Worm (Caenorhabditis elegans): ENCODE results near the gene gars-1.
"Not testable (repeated sequence)": the region's sequence is repeated elsewhere in the genome, so short reads cannot be mapped to it uniquely, and the experiment has no call there.

gars-1 gene

ce11 chrIII:5162820-5163631, at the start of gene gars-1:
Gene gars-1 (minus strand): TSS chrIII:5163627.
- no peak for TF ChIP-seq snpc-4 (tag; optimal IDR thresholded peaks at IDR 0.05)
- peak; percentile 11 to 23 for TF ChIP-seq lsy-2 (tag; optimal IDR thresholded peaks at IDR 0.05)
- no peak for TF ChIP-seq elt-3 (tag; optimal IDR thresholded peaks at IDR 0.05)
- peak; percentile 74 for TF ChIP-seq unc-55 (GFP tag; optimal IDR thresholded peaks at IDR 0.05)
- no peak for TF ChIP-seq crh-2 (tag; optimal IDR thresholded peaks at IDR 0.05)
- peak; percentile 57 for TF ChIP-seq ama-1 (optimal IDR thresholded peaks at IDR 0.05)
- TF ChIP-seq C34F6.9 (tag; optimal IDR thresholded peaks at IDR 0.05) = peak; percentile 59
- no peak for TF ChIP-seq nhr-237 (tag; optimal IDR thresholded peaks at IDR 0.05)
- no peak for TF ChIP-seq ceh-16 (tag; optimal IDR thresholded peaks at IDR 0.05)
- TF ChIP-seq nhr-129 (tag; optimal IDR thresholded peaks at IDR 0.05) = peak; percentile 30
- no peak for TF ChIP-seq mab-5 (tag; optimal IDR thresholded peaks at IDR 0.05)
- no peak for TF ChIP-seq mdl-1 (tag; optimal IDR thresholded peaks at IDR 0.05)
- TF ChIP-seq lin-13 (GFP tag; optimal IDR thresholded peaks at IDR 0.05) = no peak
- no peak for TF ChIP-seq nhr-12 (tag; optimal IDR thresholded peaks at IDR 0.05)
- no peak for TF ChIP-seq egl-27 (tag; optimal IDR thresholded peaks at IDR 0.05)
- TF ChIP-seq zag-1 (tag; optimal IDR thresholded peaks at IDR 0.05) = no peak
- TF ChIP-seq nhr-11 (tag; optimal IDR thresholded peaks at IDR 0.05) = no peak
- peak; percentile 15 for TF ChIP-seq nhr-25 (tag; optimal IDR thresholded peaks at IDR 0.05)
- no peak for TF ChIP-seq ztf-1 (GFP tag; conservative IDR thresholded peaks at IDR 0.05)
- TF ChIP-seq mbf-1 (tag; optimal IDR thresholded peaks at IDR 0.05) = no peak

- peak; percentile 7 for TF ChIP-seq egl-27 (tag; optimal IDR thresholded peaks at IDR 0.05)
- peak; percentile 37 for TF ChIP-seq nhr-129 (tag; optimal IDR thresholded peaks at IDR 0.05)
- peak; percentile 18 for TF ChIP-seq crh-2 (tag; optimal IDR thresholded peaks at IDR 0.05)
- TF ChIP-seq sma-9 (GFP tag; optimal IDR thresholded peaks at IDR 0.05) = peak; percentile 52
- TF ChIP-seq sma-9 (tag; optimal IDR thresholded peaks at IDR 0.05) = not testable (repeated sequence)
- peak; percentile 65 for TF ChIP-seq nhr-21 (tag; optimal IDR thresholded peaks at IDR 0.05)
- peak in 1 of 2 experiments; percentile 58 for TF ChIP-seq lsy-2 (tag; optimal IDR thresholded peaks at IDR 0.05)
- TF ChIP-seq unc-55 (GFP tag; optimal IDR thresholded peaks at IDR 0.05) = peak; percentile 10
- TF ChIP-seq gmeb-1 (tag; optimal IDR thresholded peaks at IDR 0.05) = peak; percentile 21
- TF ChIP-seq lin-13 (GFP tag; optimal IDR thresholded peaks at IDR 0.05) = peak; percentile 25
- peak; percentile 58 for TF ChIP-seq F13H6.1 (tag; optimal IDR thresholded peaks at IDR 0.05)
- peak; percentile 63 for TF ChIP-seq fos-1 (tag; optimal IDR thresholded peaks at IDR 0.05)
These were observed 47.8 kb upstream of the gars-1 start for ce11 chrIII:5211137-5211648.

- TF ChIP-seq dmd-4 (tag; optimal IDR thresholded peaks at IDR 0.05) = no peak
- TF ChIP-seq ama-1 (optimal IDR thresholded peaks at IDR 0.05) = no peak
- no peak for TF ChIP-seq skn-1 (tag; optimal IDR thresholded peaks at IDR 0.05)
- no peak for TF ChIP-seq C34F6.9 (tag; optimal IDR thresholded peaks at IDR 0.05)
- TF ChIP-seq ceh-82 (tag; optimal IDR thresholded peaks at IDR 0.05) = no peak
- no peak for TF ChIP-seq unc-62 (GFP tag; optimal IDR thresholded peaks at IDR 0.05)
- no peak for TF ChIP-seq peb-1 (tag; optimal IDR thresholded peaks at IDR 0.05)
- no peak for TF ChIP-seq nhr-10 (tag; optimal IDR thresholded peaks at IDR 0.05)
- no peak for TF ChIP-seq nhr-11 (tag; optimal IDR thresholded peaks at IDR 0.05)
- TF ChIP-seq zag-1 (tag; optimal IDR thresholded peaks at IDR 0.05) = no peak
- TF ChIP-seq sma-9 (GFP tag; optimal IDR thresholded peaks at IDR 0.05) = no peak
- TF ChIP-seq sma-9 (tag; optimal IDR thresholded peaks at IDR 0.05) = no peak
- no peak for TF ChIP-seq lin-11 (tag; optimal IDR thresholded peaks at IDR 0.05)
- TF ChIP-seq F13H6.1 (tag; optimal IDR thresholded peaks at IDR 0.05) = no peak
- no peak for TF ChIP-seq ztf-11 (tag; optimal IDR thresholded peaks at IDR 0.05)
- no peak for TF ChIP-seq nhr-21 (tag; optimal IDR thresholded peaks at IDR 0.05)
- no peak for TF ChIP-seq nhr-77 (tag; optimal IDR thresholded peaks at IDR 0.05)
These were observed 46.8 kb upstream of the gars-1 start for ce11 chrIII:5210269-5210668.

ce11 chrIII:5208992-5209391, 45.6 kb upstream of the gars-1 start, which contains the start of gene syx-16:
Gene syx-16 (minus strand): TSS chrIII:5209109.
- TF ChIP-seq blmp-1 (tag; optimal IDR thresholded peaks at IDR 0.05; ENCODE audit: insufficient read depth) (no peak), nhr-6 (tag; optimal IDR thresholded peaks at IDR 0.05) (no peak), snpc-4 (tag; optimal IDR thresholded peaks at IDR 0.05) (no peak), R02D3.7 (tag; optimal IDR thresholded peaks at IDR 0.05) (no peak), lsy-2 (tag; optimal IDR thresholded peaks at IDR 0.05) (peak in 1 of 2 experiments; percentile 8)

Data from whole organism, L2 larva.